Fruit fly (Drosophila melanogaster): ENCODE data around the gene ct.

DNA sequence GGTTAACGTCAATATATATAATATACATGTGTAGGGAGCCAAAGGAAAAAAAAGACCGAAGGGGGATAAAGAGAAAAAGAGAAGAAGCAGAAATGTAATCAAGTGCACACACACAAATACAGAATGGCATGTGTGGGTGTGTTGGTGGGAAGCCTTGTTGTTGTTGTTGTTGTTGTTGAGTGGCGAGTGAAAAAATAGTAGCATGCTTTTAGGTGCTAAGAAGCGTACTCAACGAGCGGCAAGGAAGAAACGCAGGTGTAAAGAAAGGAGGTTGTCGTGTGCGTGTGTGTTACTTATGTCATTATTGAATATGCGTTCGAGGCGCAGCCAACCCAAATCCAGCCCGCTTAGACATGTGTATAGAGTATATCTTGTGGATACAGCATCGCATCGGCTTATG, 21.6 kb downstream of the ct start:
- TF ChIP-seq ovo (GFP tag; optimal IDR thresholded peaks at IDR 0.05), result no peak
- no peak for TF ChIP-seq Mnt (GFP tag; optimal IDR thresholded peaks at IDR 0.05)

Measured in whole organism, adult.